Worm (Caenorhabditis elegans): Measurements from ENCODE around the gene npr-13.

npr-13 gene

ce11 chrV:14852620-14853019 is 5.8 kb downstream of the npr-13 start:
- TF ChIP-seq efl-1 (optimal IDR thresholded peaks at IDR 0.05) (no peak), efl-1 (GFP tag; optimal IDR thresholded peaks at IDR 0.05 in 1 of 2) (peak in 1 of 2 experiments; percentile 70), ztf-4 (tag; optimal IDR thresholded peaks at IDR 0.05) (no peak), grh-1 (GFP tag; IDR thresholded peaks at IDR 0.05) (no peak), lin-14 (GFP tag; optimal IDR thresholded peaks at IDR 0.05) (peak; percentile 55), tbx-2 (tag; optimal IDR thresholded peaks at IDR 0.05) (peak; percentile 5)

DNA sequence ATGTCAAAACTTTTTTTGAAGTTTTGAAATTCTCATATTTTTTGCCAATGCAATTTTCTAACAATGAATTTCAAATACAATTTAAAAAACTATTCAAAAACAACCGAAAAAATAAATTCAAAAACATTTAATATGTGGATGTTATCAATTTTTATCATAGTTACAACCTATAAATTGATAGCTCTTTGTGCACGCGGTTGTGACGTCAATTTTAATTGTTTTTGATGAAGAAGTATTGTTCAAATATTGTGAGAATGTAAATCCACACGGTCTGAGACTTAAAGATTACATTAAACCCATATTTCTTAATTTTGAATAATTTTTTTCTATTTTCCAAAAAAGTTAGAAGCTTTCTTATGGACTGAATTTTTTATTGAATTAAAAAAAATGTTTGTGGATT is 6.4 kb downstream of the npr-13 start:
- TF ChIP-seq nhr-47 (tag; optimal IDR thresholded peaks at IDR 0.05) = no peak
- TF ChIP-seq elt-2 (tag; optimal IDR thresholded peaks at IDR 0.05) = peak; percentile 32
- no peak for TF ChIP-seq skn-1 (tag; optimal IDR thresholded peaks at IDR 0.05)
- no peak for TF ChIP-seq zip-4 (GFP tag; optimal IDR thresholded peaks at IDR 0.05)
- TF ChIP-seq lin-13 (GFP tag; optimal IDR thresholded peaks at IDR 0.05) = no peak
- TF ChIP-seq fos-1 (tag; optimal IDR thresholded peaks at IDR 0.05) = no peak
- TF ChIP-seq lin-35 (GFP tag; optimal IDR thresholded peaks at IDR 0.05) = peak in 1 of 2 experiments; percentile 19
- no peak for TF ChIP-seq aha-1 (tag; optimal IDR thresholded peaks at IDR 0.05)

ce11 chrV:14851206-14851605 is 7.2 kb downstream of the npr-13 start:
- peak; percentile 45 for TF ChIP-seq nhr-47 (tag; optimal IDR thresholded peaks at IDR 0.05)
- TF ChIP-seq rnt-1 (tag; optimal IDR thresholded peaks at IDR 0.05) = peak; percentile 10
- no peak for TF ChIP-seq C34B4.2 (tag; optimal IDR thresholded peaks at IDR 0.05)
- TF ChIP-seq lsy-2 (tag; optimal IDR thresholded peaks at IDR 0.05) = peak in 1 of 2 experiments; percentile 12
- peak in 2 of 3 experiments; percentile 12 to 45 for TF ChIP-seq ceh-82 (tag; optimal IDR thresholded peaks at IDR 0.05)
- no peak for TF ChIP-seq mef-2 (tag; optimal IDR thresholded peaks at IDR 0.05)
- peak; percentile 9 for TF ChIP-seq xbp-1 (tag; optimal IDR thresholded peaks at IDR 0.05)
- peak in 1 of 2 experiments; percentile 29 for TF ChIP-seq efl-1 (optimal IDR thresholded peaks at IDR 0.05)
- no peak for TF ChIP-seq efl-1 (GFP tag; optimal IDR thresholded peaks at IDR 0.05 in 1 of 2)
- TF ChIP-seq unc-86 (tag; optimal IDR thresholded peaks at IDR 0.05) = peak; percentile 2
- TF ChIP-seq jun-1 (tag; optimal IDR thresholded peaks at IDR 0.05) = no peak
- no peak for TF ChIP-seq C16A3.4 (tag; optimal IDR thresholded peaks at IDR 0.05)
- TF ChIP-seq lin-14 (GFP tag; optimal IDR thresholded peaks at IDR 0.05) = peak; percentile 84
- TF ChIP-seq swsn-7 (tag; optimal IDR thresholded peaks at IDR 0.05) = peak; percentile 1
- TF ChIP-seq nhr-71 (tag; optimal IDR thresholded peaks at IDR 0.05) = peak; percentile 45
- TF ChIP-seq fkh-8 (tag; optimal IDR thresholded peaks at IDR 0.05) = peak; percentile 37
- TF ChIP-seq lin-35 (GFP tag; optimal IDR thresholded peaks at IDR 0.05) = peak in 1 of 2 experiments; percentile 40
- TF ChIP-seq isw-1 (GFP tag; IDR thresholded peaks at IDR 0.05) = peak; percentile 19; the same call in 1 of the 2 replicates
- no peak for TF ChIP-seq egl-13 (tag; optimal IDR thresholded peaks at IDR 0.05)
- TF ChIP-seq tbx-2 (tag; optimal IDR thresholded peaks at IDR 0.05) = peak; percentile 53
- peak; percentile 44 for TF ChIP-seq zag-1 (tag; optimal IDR thresholded peaks at IDR 0.05)
- no peak for TF ChIP-seq C04F5.9 (tag; optimal IDR thresholded peaks at IDR 0.05)
- TF ChIP-seq hlh-17 (GFP tag; optimal IDR thresholded peaks at IDR 0.05; ENCODE audit: borderline replicate concordance) = no peak

DNA sequence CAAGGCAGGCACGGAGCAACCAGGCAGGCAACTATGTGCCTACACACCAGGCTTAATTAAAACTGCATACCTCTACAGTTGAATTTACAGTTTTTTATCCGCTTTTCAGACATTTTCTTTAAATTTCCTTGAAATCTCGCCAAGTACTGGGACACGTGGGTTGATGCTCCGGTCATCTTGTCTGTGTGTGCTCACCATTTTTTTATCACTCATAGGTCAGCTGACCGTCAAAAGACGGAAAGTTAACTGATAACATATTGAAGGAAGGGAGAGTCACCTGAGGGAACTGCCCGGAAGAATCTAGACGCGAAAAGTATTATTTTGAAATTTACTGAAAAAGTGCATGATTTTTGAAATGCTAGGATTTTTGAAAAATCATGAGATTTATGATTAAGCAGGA is 7.9 kb downstream of the npr-13 start:
- TF ChIP-seq zag-1 (tag; optimal IDR thresholded peaks at IDR 0.05) (no peak), lin-35 (GFP tag; optimal IDR thresholded peaks at IDR 0.05) (peak in 1 of 2 experiments; percentile 52), ceh-88 (GFP tag; IDR thresholded peaks at IDR 0.05) (no peak), nhr-77 (tag; optimal IDR thresholded peaks at IDR 0.05) (no peak), irx-1 (tag; optimal IDR thresholded peaks at IDR 0.05) (no peak), vab-15 (tag; optimal IDR thresholded peaks at IDR 0.05) (no peak), C16A3.4 (tag; optimal IDR thresholded peaks at IDR 0.05) (peak; percentile 3), lin-13 (GFP tag; optimal IDR thresholded peaks at IDR 0.05) (peak; percentile 26), lin-14 (GFP tag; optimal IDR thresholded peaks at IDR 0.05) (peak; percentile 10), skn-1 (tag; optimal IDR thresholded peaks at IDR 0.05) (peak; percentile 49), unc-30 (tag; optimal IDR thresholded peaks at IDR 0.05) (no peak), rnt-1 (tag; optimal IDR thresholded peaks at IDR 0.05) (peak; percentile 58), jun-1 (tag; optimal IDR thresholded peaks at IDR 0.05) (peak; percentile 22), nhr-71 (tag; optimal IDR thresholded peaks at IDR 0.05) (peak; percentile 67), ama-1 (optimal IDR thresholded peaks at IDR 0.05) (peak; percentile 51), nhr-19 (GFP tag; conservative IDR thresholded peaks at IDR 0.05) (peak; percentile 50), mdl-1 (tag; optimal IDR thresholded peaks at IDR 0.05) (peak in 1 of 2 experiments; percentile 73), lsy-2 (tag; optimal IDR thresholded peaks at IDR 0.05) (peak in 1 of 2 experiments; percentile 47), fkh-8 (tag; optimal IDR thresholded peaks at IDR 0.05) (no peak), efl-1 (optimal IDR thresholded peaks at IDR 0.05) (no peak), efl-1 (GFP tag; optimal IDR thresholded peaks at IDR 0.05 in 1 of 2) (peak in 1 of 2 experiments; percentile 85), elt-2 (tag; optimal IDR thresholded peaks at IDR 0.05) (peak; percentile 87), lin-15B (tag; optimal IDR thresholded peaks at IDR 0.05) (no peak), hlh-17 (GFP tag; optimal IDR thresholded peaks at IDR 0.05; ENCODE audit: borderline replicate concordance) (no peak), dpl-1 (GFP tag; optimal IDR thresholded peaks at IDR 0.05) (peak in 1 of 3 experiments; percentile 18), nhr-47 (tag; optimal IDR thresholded peaks at IDR 0.05) (no peak), dsc-1 (tag; optimal IDR thresholded peaks at IDR 0.05) (no peak), ztf-4 (tag; optimal IDR thresholded peaks at IDR 0.05) (no peak), hpl-2 (GFP tag; optimal IDR thresholded peaks at IDR 0.05) (no peak), ceh-82 (tag; optimal IDR thresholded peaks at IDR 0.05) (no peak), pqm-1 (tag; optimal IDR thresholded peaks at IDR 0.05) (peak; percentile 64)

Measured in whole organism, L1 larva.